Worm (Caenorhabditis elegans) whole organism, L2 larva: ENCODE data around the gene nlp-24.

ENCODE experiments used
- ZK546.5 ChIP-seq: sonication (generic microtip); optimal IDR thresholded peaks from 2 replicates; lab custom pipeline; 2017; ENCODE audit warnings: missing biosample characterization, missing genetic modification characterization
- fos-1 ChIP-seq: fragments of 150-350 bp; optimal IDR thresholded peaks from 2 replicates; lab custom pipeline; 2014; ENCODE audit warnings: missing biosample characterization, missing genetic modification characterization
- lsy-2 ChIP-seq, 2 experiments: fragments of 150-350 bp in 1 of 2; sonication (generic microtip) in 1 of 2; optimal IDR thresholded peaks; 2 replicates each; lab custom pipeline; 2014 to 2017; ENCODE audit warnings: missing biosample characterization in 2 of 2, missing genetic modification characterization in 2 of 2
- mab-5 ChIP-seq: fragments of 150-350 bp; optimal IDR thresholded peaks from 2 replicates; lab custom pipeline; 2014; ENCODE audit warnings: missing biosample characterization, missing genetic modification characterization
- mdl-1 ChIP-seq, 2 experiments: fragments of 150-350 bp in 1 of 2; sonication (generic microtip) in 1 of 2; optimal IDR thresholded peaks; 2 replicates each; lab custom pipeline; 2017; ENCODE audit warnings: missing biosample characterization in 2 of 2, missing genetic modification characterization in 2 of 2
- nhr-12 ChIP-seq: fragments of 150-350 bp; optimal IDR thresholded peaks from 2 replicates; lab custom pipeline; 2014; ENCODE audit warnings: missing biosample characterization, missing genetic modification characterization
- peb-1 ChIP-seq: fragments of 150-350 bp; optimal IDR thresholded peaks from 2 replicates; lab custom pipeline; 2014; ENCODE audit warnings: missing biosample characterization, missing genetic modification characterization
- zag-1 ChIP-seq: fragments of 150-350 bp; optimal IDR thresholded peaks from 2 replicates; lab custom pipeline; 2014; ENCODE audit warnings: missing biosample characterization, missing genetic modification characterization

DNA sequence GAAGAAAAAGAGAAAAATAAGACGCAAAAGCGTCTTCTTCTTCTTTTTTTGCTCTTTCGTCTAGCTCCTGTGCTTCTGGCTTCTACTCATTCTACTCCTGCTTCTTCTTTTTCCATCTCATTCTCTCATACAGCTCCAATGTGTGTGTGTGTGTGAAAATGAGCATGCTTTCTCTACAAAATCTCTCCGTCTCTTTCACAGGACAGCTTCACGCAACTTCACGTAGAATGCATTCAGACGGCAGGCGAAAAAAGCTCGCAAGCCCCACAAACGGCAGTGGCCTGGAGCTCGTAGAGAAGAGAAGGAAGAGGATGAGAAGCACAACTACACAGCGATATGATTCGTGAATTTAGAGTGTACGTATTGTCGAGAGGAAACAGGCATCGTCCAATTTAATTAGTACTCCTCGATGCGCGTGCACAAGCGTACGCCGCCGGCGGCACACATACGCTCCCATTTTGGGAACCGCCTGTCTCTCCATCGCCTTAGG is 25.2 kb downstream of the nlp-24 start:
- TF ChIP-seq zag-1 (tag; lab: Kevin White, UChicago) (peak; percentile 64), ZK546.5 (no peak), lsy-2 (tag; optimal IDR thresholded peaks at IDR 0.05; lab: Kevin White, UChicago) (peak in 1 of 2 experiments; percentile 71), mab-5 (tag; lab: Kevin White, UChicago) (no peak), mdl-1 (tag; optimal IDR thresholded peaks at IDR 0.05; lab: Kevin White, UChicago) (peak in 1 of 2 experiments; percentile 73), peb-1 (no peak), fos-1 (no peak), nhr-12 (tag; lab: Kevin White, UChicago) (no peak)
